Fruit fly (Drosophila melanogaster): Measurements from ENCODE around the gene NimC2.

Gene NimC2

DNA sequence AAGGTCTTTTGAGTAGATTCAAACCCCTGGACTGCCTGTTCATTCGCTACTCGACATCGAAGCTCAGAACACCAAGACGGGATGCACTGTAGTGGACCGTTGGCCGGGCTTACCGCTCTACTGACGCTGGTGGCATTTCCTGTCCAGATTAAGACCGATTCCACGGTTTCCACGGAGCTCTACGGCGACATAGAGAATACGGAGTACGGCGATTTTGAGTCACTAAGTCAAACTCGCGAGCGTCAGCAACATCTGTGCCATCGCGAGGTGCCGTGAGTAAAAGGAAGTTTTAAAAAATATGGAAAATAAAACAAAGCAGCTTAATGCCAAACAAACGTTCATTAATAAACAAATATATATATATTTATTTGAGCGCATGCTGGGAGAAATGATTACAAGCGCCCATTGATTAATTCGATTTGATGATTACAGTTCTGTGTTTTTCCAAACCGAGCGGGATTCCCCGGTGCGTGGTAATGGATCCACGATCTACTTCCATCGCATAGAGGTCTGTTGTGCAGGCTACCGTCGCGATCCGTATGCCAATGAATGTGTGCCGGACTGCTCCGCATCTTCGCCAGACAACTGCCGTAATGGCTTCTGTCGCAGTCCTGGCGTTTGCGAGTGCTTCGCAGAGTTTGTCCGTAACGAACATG lies 16.3 kb upstream of the NimC2 start, which contains the start of gene NimB1:
NimB1 (plus strand) TSS at position 41 of the 656 bp plus-strand sequence.
- TF ChIP-seq CG7101 (tag; optimal IDR thresholded peaks at IDR 0.05), result no peak
- no peak for TF ChIP-seq pad (GFP tag; optimal IDR thresholded peaks at IDR 0.05)
- TF ChIP-seq CG33017 (tag; optimal IDR thresholded peaks at IDR 0.05), result no peak
- TF ChIP-seq cic (GFP tag; optimal IDR thresholded peaks at IDR 0.05), result peak; percentile 41

DNA sequence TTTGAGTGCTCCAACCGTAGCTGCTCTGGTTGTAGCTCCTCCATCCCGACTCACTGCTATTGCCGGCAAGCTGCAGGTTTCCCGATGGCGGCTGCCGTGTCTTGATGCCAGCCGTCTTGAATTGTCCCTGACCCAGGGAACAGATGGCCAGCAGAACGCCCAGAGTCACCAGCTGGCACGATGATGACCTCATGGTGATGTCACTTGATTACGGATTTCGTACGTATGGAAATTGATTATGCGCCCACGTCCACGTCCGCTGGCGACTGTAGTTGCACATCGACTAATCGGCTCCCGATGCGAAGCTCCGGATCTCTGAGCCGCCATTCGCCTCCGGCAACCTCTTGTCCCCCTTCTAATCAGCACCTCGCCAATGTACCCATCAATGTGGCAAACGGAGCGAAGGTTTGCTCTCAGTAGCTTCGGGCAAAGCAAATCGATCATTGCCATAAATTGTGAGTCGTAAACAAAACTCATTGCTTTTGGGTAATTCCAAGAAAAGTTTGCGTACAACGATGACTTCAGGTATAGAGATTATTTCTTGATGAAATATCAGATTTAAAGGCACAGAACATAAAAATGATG lies 13.1 kb upstream of the NimC2 start, which contains the start of gene NimB2:
NimB2 (minus strand) TSS at position 287 of the 585 bp plus-strand sequence.
- TF ChIP-seq Hr96 (GFP tag; optimal IDR thresholded peaks at IDR 0.05), result no peak
- no peak for TF ChIP-seq CG1620 (GFP tag; optimal IDR thresholded peaks at IDR 0.05)
- TF ChIP-seq bab1 (GFP tag; optimal IDR thresholded peaks at IDR 0.05), result no peak
- TF ChIP-seq Clk (GFP tag; optimal IDR thresholded peaks at IDR 0.05), result no peak
- no peak for TF ChIP-seq CG7045 (GFP tag; optimal IDR thresholded peaks at IDR 0.05)
- no peak for TF ChIP-seq CG33017 (tag; optimal IDR thresholded peaks at IDR 0.05)
- no peak for TF ChIP-seq CG12768 (GFP tag; optimal IDR thresholded peaks at IDR 0.05)
- no peak for TF ChIP-seq CG14711 (tag; optimal IDR thresholded peaks at IDR 0.05)
- TF ChIP-seq Crg-1 (GFP tag; optimal IDR thresholded peaks at IDR 0.05), result no peak
- TF ChIP-seq cic (GFP tag; optimal IDR thresholded peaks at IDR 0.05), result no peak
- no peak for TF ChIP-seq Mnt (GFP tag; optimal IDR thresholded peaks at IDR 0.05)
- no peak for TF ChIP-seq kay (GFP tag; ENCODE audit: borderline replicate concordance)
- no peak for TF ChIP-seq tj (GFP tag; optimal IDR thresholded peaks at IDR 0.05)
- no peak for TF ChIP-seq pad (GFP tag; optimal IDR thresholded peaks at IDR 0.05)
- no peak for TF ChIP-seq CG5204 (GFP tag; optimal IDR thresholded peaks at IDR 0.05)
- TF ChIP-seq cnc (optimal IDR thresholded peaks at IDR 0.05), result no peak
- TF ChIP-seq CG7101 (tag; optimal IDR thresholded peaks at IDR 0.05), result no peak
- no peak for TF ChIP-seq CG11617 (GFP tag; optimal IDR thresholded peaks at IDR 0.05)
- TF ChIP-seq ovo (GFP tag; optimal IDR thresholded peaks at IDR 0.05), result no peak
- no peak for TF ChIP-seq toe (GFP tag; optimal IDR thresholded peaks at IDR 0.05)

- TF ChIP-seq CG5204 (GFP tag; optimal IDR thresholded peaks at IDR 0.05) (no peak), toe (GFP tag; optimal IDR thresholded peaks at IDR 0.05) (no peak), Clk (GFP tag; optimal IDR thresholded peaks at IDR 0.05) (no peak), ovo (GFP tag; optimal IDR thresholded peaks at IDR 0.05) (no peak), tj (GFP tag; optimal IDR thresholded peaks at IDR 0.05) (no peak), bab1 (GFP tag; optimal IDR thresholded peaks at IDR 0.05) (no peak), CG14711 (tag; optimal IDR thresholded peaks at IDR 0.05) (no peak), cic (GFP tag; optimal IDR thresholded peaks at IDR 0.05) (no peak), Mnt (GFP tag; optimal IDR thresholded peaks at IDR 0.05) (no peak), cnc (optimal IDR thresholded peaks at IDR 0.05) (no peak)
Measured at dm6 chr2L:13967846-13968350, 12.0 kb upstream of the NimC2 start, which contains the start of gene NimB3. Gene NimB3, minus strand, starts transcription at chr2L:13967985.

DNA sequence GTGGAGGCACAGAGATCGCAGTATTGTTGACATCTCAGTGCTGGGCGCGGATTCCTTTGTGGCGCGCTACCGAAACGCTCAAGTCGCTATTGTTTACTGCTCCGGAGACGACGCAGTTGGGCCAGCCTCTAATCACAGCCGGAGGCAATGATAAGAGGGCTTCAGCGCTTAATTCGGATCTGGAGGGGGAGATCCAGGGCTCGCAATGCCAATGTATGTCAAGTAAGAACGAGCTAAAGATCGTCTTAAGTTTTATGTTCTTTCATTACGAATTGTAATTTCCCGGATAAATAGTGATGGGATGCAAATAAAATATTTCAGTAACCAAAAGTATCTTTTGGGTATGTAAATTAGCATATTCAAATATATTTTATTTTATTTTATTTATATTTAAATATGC lies 10.1 kb upstream of the NimC2 start, which contains the start of the genes NimB4 and NimB5:
NimB4 (minus strand) TSS at position 101 of the 400 bp plus-strand sequence.
NimB5 (plus strand) TSS at position 302 of the 400 bp plus-strand sequence.
- TF ChIP-seq CG11617 (GFP tag; optimal IDR thresholded peaks at IDR 0.05), result no peak
- no peak for TF ChIP-seq CG5204 (GFP tag; optimal IDR thresholded peaks at IDR 0.05)
- TF ChIP-seq cnc (optimal IDR thresholded peaks at IDR 0.05), result no peak
- no peak for TF ChIP-seq Hr96 (GFP tag; optimal IDR thresholded peaks at IDR 0.05)
- no peak for TF ChIP-seq tj (GFP tag; optimal IDR thresholded peaks at IDR 0.05)
- TF ChIP-seq CG7045 (GFP tag; optimal IDR thresholded peaks at IDR 0.05), result no peak
- no peak for TF ChIP-seq CG1620 (GFP tag; optimal IDR thresholded peaks at IDR 0.05)
- TF ChIP-seq CG7101 (tag; optimal IDR thresholded peaks at IDR 0.05), result no peak
- TF ChIP-seq CG12768 (GFP tag; optimal IDR thresholded peaks at IDR 0.05), result no peak
- TF ChIP-seq ovo (GFP tag; optimal IDR thresholded peaks at IDR 0.05), result no peak
- no peak for TF ChIP-seq cic (GFP tag; optimal IDR thresholded peaks at IDR 0.05)
- no peak for TF ChIP-seq Mnt (GFP tag; optimal IDR thresholded peaks at IDR 0.05)
- TF ChIP-seq kay (GFP tag; ENCODE audit: borderline replicate concordance), result no peak
- no peak for TF ChIP-seq CG33017 (tag; optimal IDR thresholded peaks at IDR 0.05)
- TF ChIP-seq toe (GFP tag; optimal IDR thresholded peaks at IDR 0.05), result no peak
- TF ChIP-seq bab1 (GFP tag; optimal IDR thresholded peaks at IDR 0.05), result no peak
- no peak for TF ChIP-seq CG14711 (tag; optimal IDR thresholded peaks at IDR 0.05)

DNA sequence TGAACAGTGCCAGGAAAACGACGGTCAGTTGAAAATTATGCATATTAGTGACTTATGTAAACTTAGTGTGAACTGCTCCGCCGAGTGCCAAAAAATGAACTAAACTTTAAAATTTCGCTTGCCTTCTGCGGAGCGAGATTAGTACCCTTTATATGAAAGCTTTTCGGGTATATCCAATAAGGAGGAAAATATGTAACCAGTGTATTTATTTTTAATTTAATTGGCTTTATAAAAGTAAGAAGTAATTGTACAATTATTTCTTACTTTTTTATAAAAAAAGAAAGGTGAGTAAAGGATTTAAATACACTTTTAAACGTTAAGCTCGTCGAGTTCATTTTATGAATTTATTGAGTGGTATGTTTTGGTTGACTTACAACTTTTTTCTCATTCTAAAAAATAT lies 7.1 kb upstream of the NimC2 start, which contains the start of gene He:
He (minus strand) TSS at position 101 of the 400 bp plus-strand sequence.
- TF ChIP-seq CG12768 (GFP tag; optimal IDR thresholded peaks at IDR 0.05) (no peak), ovo (GFP tag; optimal IDR thresholded peaks at IDR 0.05) (no peak), Crg-1 (GFP tag; optimal IDR thresholded peaks at IDR 0.05) (no peak), Mnt (GFP tag; optimal IDR thresholded peaks at IDR 0.05) (no peak), tj (GFP tag; optimal IDR thresholded peaks at IDR 0.05) (no peak), Hr96 (GFP tag; optimal IDR thresholded peaks at IDR 0.05) (no peak), CG11617 (GFP tag; optimal IDR thresholded peaks at IDR 0.05) (no peak), Clk (GFP tag; optimal IDR thresholded peaks at IDR 0.05) (no peak), bab1 (GFP tag; optimal IDR thresholded peaks at IDR 0.05) (no peak), CG1620 (GFP tag; optimal IDR thresholded peaks at IDR 0.05) (no peak), pad (GFP tag; optimal IDR thresholded peaks at IDR 0.05) (no peak), CG5204 (GFP tag; optimal IDR thresholded peaks at IDR 0.05) (no peak), CG33017 (tag; optimal IDR thresholded peaks at IDR 0.05) (no peak), CG7101 (tag; optimal IDR thresholded peaks at IDR 0.05) (no peak), CG7045 (GFP tag; optimal IDR thresholded peaks at IDR 0.05) (no peak), CG14711 (tag; optimal IDR thresholded peaks at IDR 0.05) (no peak)

- TF ChIP-seq CG5204 (GFP tag; optimal IDR thresholded peaks at IDR 0.05), result no peak
- TF ChIP-seq pad (GFP tag; optimal IDR thresholded peaks at IDR 0.05), result no peak
- no peak for TF ChIP-seq CG11617 (GFP tag; optimal IDR thresholded peaks at IDR 0.05)
- no peak for TF ChIP-seq toe (GFP tag; optimal IDR thresholded peaks at IDR 0.05)
- TF ChIP-seq tj (GFP tag; optimal IDR thresholded peaks at IDR 0.05), result no peak
- TF ChIP-seq cic (GFP tag; optimal IDR thresholded peaks at IDR 0.05), result no peak
- no peak for TF ChIP-seq CG7101 (tag; optimal IDR thresholded peaks at IDR 0.05)
- TF ChIP-seq kay (GFP tag; ENCODE audit: borderline replicate concordance), result no peak
- TF ChIP-seq Crg-1 (GFP tag; optimal IDR thresholded peaks at IDR 0.05), result no peak
- TF ChIP-seq CG7045 (GFP tag; optimal IDR thresholded peaks at IDR 0.05), result no peak
- no peak for TF ChIP-seq CG33017 (tag; optimal IDR thresholded peaks at IDR 0.05)
- no peak for TF ChIP-seq CG1620 (GFP tag; optimal IDR thresholded peaks at IDR 0.05)
- TF ChIP-seq CG14711 (tag; optimal IDR thresholded peaks at IDR 0.05), result no peak
Measured at dm6 chr2L:13976669-13977068, 3.3 kb upstream of the NimC2 start, which contains the start of gene NimC1. Gene NimC1, minus strand, starts transcription at chr2L:13976769.

All from whole organism, adult.